Fruit fly (Drosophila melanogaster): ENCODE results near the gene Dbct.

Dbct gene

DNA sequence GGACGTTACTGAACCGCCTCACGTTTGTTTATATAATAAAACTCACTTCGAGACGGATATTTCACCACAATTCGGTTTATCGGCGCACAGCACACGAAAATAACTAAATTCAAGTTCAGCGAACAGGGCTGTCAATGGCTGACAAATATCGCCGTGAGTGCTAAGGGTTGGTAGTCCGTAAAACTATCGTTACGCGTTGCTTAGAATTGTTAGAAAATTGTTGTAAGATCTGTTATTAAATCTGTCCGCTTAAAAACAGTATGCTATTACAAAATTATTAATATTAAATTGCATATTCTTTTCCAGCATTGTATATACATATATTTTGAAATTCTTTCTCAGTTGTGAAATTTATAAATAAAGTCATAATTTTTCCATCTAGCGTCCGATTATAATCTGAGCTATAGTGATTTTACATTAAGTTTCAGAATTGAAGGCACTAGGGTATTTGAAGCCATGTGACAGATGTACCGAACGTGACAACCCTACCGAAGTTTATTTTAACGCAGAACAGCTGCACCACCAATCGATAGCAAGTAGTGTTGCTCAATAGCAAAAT is 1.3 kb upstream of the Dbct start, which contains the start of gene Cox17:
Gene Cox17 (minus strand): TSS at position 120 of the 559 bp plus-strand sequence.
- TF ChIP-seq pan (optimal IDR thresholded peaks at IDR 0.05) (no peak), usp (GFP tag; optimal IDR thresholded peaks at IDR 0.05) (no peak), psq (optimal IDR thresholded peaks at IDR 0.05) (no peak), EcR (GFP tag; optimal IDR thresholded peaks at IDR 0.05) (no peak), Dll (optimal IDR thresholded peaks at IDR 0.05) (no peak), CG8478 (optimal IDR thresholded peaks at IDR 0.05) (no peak)

DNA sequence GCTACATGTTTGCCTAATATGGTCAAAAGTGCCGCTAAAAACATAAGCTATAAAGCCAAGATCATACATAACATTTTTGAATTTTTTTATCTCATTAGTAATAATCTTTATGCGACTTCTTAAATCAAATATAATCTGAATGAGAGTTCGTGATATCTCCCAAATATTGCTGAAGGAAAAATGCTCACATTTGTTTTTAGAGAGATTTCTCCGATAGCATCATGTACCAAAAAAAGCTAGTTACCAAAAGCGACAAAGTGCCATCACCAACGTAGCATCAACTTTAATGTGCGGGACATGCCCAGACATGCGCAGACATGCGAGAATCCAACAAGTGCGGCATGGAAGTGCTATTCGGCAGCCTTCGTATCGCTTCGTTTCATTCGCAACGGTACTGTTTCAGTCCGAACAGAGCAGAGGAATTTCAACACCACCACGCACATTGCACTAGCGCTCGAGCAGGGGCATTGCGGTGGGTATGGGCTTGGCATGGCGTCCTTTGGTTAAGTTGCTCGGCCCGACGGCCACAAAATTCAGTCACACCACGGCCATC is 3.3 kb downstream of the Dbct start, which contains the start of gene Rab3-GEF:
Gene Rab3-GEF (plus strand): TSS at position 537 of the 553 bp plus-strand sequence.
- TF ChIP-seq psq (optimal IDR thresholded peaks at IDR 0.05) (no peak), pan (optimal IDR thresholded peaks at IDR 0.05) (no peak), Dll (optimal IDR thresholded peaks at IDR 0.05) (no peak), EcR (GFP tag; optimal IDR thresholded peaks at IDR 0.05) (no peak), usp (GFP tag; optimal IDR thresholded peaks at IDR 0.05) (no peak), CG8478 (optimal IDR thresholded peaks at IDR 0.05) (no peak)

DNA sequence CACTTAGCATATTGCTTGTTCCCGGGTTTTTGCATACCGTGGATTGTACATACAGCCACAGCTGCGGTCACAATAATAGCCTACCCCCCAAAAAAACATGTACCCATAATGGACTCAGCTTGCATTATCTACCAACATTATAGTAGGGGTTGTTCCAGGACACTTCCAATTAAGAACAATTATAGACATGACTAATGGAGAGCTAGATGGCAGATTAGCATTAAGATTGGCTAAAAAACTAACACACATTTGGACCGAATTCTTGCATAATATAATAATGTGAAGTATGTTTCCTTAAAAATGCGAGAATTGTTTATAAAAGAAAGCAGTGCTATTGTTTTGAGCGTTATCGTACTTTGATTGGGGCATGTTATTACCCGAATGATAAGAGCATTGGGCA is 4.4 kb downstream of the Dbct start:
- no peak for TF ChIP-seq pan (optimal IDR thresholded peaks at IDR 0.05)
- no peak for TF ChIP-seq CG8478 (optimal IDR thresholded peaks at IDR 0.05)
- no peak for TF ChIP-seq EcR (GFP tag; optimal IDR thresholded peaks at IDR 0.05)
- no peak for TF ChIP-seq psq (optimal IDR thresholded peaks at IDR 0.05)
- no peak for TF ChIP-seq usp (GFP tag; optimal IDR thresholded peaks at IDR 0.05)
- no peak for TF ChIP-seq Dll (optimal IDR thresholded peaks at IDR 0.05)

DNA sequence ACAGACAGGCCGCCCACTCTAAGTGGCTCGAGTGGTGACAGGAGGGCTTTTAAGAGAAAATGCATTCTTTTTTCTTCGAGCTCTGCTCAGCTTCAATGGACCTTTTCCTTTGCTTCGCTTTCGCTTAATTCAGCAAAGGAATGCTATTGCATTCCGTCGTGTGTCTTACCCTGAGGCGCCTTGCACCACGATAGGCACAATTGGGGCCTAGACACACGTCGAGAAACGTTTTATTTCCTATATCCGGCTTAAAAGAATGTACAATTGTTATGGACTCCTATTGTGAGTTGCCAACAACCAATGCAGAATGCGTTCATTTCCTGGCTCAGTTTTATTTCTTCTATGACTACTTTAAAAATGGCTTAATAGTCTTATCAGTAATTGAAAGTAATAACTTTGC is 5.2 kb downstream of the Dbct start:
- TF ChIP-seq CG8478 (optimal IDR thresholded peaks at IDR 0.05) (no peak), psq (optimal IDR thresholded peaks at IDR 0.05) (no peak), pan (optimal IDR thresholded peaks at IDR 0.05) (no peak), EcR (GFP tag; optimal IDR thresholded peaks at IDR 0.05) (no peak), Dll (optimal IDR thresholded peaks at IDR 0.05) (no peak)

DNA sequence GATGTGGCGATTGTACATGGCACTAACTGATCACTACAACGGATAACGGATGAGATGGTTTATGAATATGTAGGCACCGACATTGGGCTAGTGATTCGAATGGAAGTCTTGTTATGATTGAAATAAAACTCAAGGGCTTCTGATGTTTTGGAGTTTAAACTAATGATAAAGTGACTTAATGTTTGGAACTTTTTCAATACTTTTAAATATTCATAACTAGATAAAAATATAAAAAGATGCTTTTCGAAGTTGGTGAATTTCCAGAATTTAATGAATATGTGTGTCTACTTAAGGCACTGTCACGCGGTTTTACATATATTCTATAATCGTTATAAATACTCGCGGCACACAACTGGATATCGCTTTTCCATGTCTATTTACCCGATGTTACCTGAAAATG is 10.0 kb downstream of the Dbct start, which contains the start of gene CG9072:
Gene CG9072 (minus strand): TSS at position 101 of the 400 bp plus-strand sequence.
- TF ChIP-seq psq (optimal IDR thresholded peaks at IDR 0.05) (no peak), CG8478 (optimal IDR thresholded peaks at IDR 0.05) (no peak), pan (optimal IDR thresholded peaks at IDR 0.05) (no peak), Dll (optimal IDR thresholded peaks at IDR 0.05) (no peak), usp (GFP tag; optimal IDR thresholded peaks at IDR 0.05) (no peak), EcR (GFP tag; optimal IDR thresholded peaks at IDR 0.05) (no peak)

DNA sequence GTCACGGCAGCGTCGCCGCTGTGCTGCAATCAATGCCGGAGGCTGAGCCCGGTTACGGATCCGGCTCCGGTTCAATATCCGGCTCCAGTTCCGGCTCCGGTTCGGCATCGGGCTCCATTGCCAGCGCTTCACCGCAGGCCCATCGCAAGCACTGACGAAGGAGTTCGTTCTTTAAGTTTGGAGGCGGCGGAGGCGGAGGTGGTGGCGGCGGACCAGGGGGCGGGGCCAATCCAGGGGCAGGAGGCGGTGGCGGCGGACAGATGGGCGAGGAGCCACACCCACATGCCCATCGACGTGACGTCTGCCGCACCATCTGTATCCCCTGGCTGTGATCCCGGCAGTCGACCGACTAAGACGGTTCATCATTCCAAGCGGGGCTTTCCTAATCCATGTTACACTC is 26.0 kb downstream of the Dbct start:
- TF ChIP-seq pan (optimal IDR thresholded peaks at IDR 0.05) (no peak), EcR (GFP tag; optimal IDR thresholded peaks at IDR 0.05) (no peak), usp (GFP tag; optimal IDR thresholded peaks at IDR 0.05) (no peak), psq (optimal IDR thresholded peaks at IDR 0.05) (no peak), Dll (optimal IDR thresholded peaks at IDR 0.05) (no peak), CG8478 (optimal IDR thresholded peaks at IDR 0.05) (no peak)

DNA sequence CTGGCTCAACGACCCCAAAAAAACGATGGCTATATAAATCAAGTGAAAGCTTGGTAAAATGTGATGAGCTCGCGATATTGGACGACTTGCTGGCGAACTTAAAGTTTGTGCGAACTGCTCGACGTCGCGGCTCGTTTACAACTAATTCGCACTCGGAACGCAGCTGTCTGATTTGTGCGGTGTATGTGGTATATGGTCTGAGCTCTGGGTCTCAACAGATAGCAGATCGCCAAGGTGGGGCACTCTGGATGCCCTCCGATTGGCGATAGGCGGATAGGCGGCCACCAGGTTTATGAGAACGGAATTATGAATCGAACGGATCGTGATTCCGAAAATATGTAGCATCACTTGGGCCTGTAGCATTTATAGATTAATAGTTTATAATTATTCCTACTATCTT is 30.5 kb downstream of the Dbct start, which contains the start of gene Cyp4s3:
Gene Cyp4s3 (minus strand): TSS at position 146 of the 400 bp plus-strand sequence.
- TF ChIP-seq CG8478 (optimal IDR thresholded peaks at IDR 0.05) (no peak), psq (optimal IDR thresholded peaks at IDR 0.05) (no peak), Dll (optimal IDR thresholded peaks at IDR 0.05) (no peak), EcR (GFP tag; optimal IDR thresholded peaks at IDR 0.05) (no peak), usp (GFP tag; optimal IDR thresholded peaks at IDR 0.05) (no peak), pan (optimal IDR thresholded peaks at IDR 0.05) (no peak)

DNA sequence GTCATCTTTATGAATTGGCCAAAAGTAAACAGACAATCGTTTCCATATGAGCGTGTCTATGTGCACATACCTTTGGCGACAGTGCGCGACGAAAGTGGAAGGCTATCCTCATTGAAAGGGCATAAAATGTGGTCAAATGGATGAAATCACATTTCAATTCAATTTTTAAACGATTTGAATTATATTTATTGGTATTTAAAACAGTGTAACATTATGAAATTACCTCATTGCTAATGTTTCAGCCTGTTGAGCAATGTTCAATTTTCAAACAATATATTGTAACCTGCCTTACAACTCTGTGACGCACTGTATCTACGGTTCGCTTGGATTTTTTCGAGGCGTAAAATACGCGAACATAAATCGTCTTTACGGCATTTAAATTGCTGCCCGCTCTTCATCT is 34.2 kb downstream of the Dbct start:
- TF ChIP-seq usp (GFP tag; optimal IDR thresholded peaks at IDR 0.05) = no peak
- TF ChIP-seq CG8478 (optimal IDR thresholded peaks at IDR 0.05) = no peak
- no peak for TF ChIP-seq EcR (GFP tag; optimal IDR thresholded peaks at IDR 0.05)
- TF ChIP-seq pan (optimal IDR thresholded peaks at IDR 0.05) = no peak
- no peak for TF ChIP-seq psq (optimal IDR thresholded peaks at IDR 0.05)
- no peak for TF ChIP-seq Dll (optimal IDR thresholded peaks at IDR 0.05)

DNA sequence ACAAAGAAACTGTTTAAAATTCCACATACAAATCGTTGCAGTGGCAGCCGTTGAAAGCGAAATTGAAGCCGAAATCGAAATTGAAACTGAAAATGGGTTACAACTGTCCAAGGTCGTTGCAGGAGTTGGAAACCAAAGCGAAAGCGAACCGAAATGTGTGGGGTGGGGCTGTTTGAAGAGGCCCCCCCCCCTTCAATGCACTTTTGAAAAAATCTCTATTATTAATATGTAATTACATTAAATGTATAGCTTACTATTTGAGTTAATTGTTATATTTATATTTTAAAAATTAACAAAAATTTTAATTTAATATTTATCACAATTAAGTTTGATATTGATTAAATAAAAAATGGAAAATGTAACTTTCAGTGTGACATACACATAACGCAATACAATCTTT is 35.8 kb downstream of the Dbct start:
- no peak for TF ChIP-seq pan (optimal IDR thresholded peaks at IDR 0.05)

DNA sequence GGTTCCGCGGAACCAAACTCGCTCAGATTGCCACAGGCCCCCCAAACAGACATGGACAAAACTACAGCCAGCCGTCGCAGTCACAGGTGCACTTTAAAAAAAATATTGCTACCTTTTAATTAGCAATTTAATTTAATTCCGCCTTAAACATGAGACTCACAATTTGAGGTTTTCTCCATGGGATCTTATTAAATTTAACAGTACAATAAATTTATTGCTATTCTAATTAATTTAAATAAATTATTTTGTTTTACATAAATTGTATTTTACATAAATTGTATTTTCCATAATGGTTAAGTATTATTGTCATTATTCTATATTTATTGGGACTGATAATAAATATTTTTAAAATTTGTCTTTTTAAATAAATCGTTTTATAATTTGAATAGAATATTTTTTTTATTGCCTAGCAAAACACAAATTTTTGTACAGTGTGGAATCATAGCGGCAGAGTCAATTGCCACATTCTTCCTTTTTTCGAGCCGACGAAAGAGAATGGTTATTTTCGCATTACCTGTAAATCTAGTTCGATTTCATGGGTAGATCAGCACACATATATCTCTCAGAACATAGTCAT is 37.6 kb downstream of the Dbct start:
- TF ChIP-seq pan (optimal IDR thresholded peaks at IDR 0.05) = no peak
- TF ChIP-seq CG8478 (optimal IDR thresholded peaks at IDR 0.05) = no peak
- no peak for TF ChIP-seq psq (optimal IDR thresholded peaks at IDR 0.05)

DNA sequence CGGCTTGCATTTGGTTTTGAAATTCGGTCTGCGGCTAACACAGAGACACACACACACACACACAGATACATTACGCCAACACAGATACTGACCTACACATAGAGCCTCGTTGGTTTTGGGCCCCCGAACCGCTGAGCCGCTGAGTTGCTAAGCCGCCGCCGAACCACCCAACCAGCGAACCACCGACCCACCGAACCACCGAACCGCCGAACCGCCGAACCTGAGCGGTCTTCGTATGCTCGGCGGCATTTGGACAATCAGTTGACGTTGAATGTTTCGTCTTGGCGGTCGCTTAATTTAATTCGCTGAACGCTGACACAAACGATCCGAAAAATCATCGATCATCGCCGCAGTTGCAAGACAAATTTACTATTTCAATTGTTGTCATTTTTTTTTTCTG is 39.6 kb downstream of the Dbct start, which contains the start of gene drd:
Gene drd (plus strand): TSS at position 258 of the 400 bp plus-strand sequence.
- TF ChIP-seq EcR (GFP tag; optimal IDR thresholded peaks at IDR 0.05) = no peak
- TF ChIP-seq usp (GFP tag; optimal IDR thresholded peaks at IDR 0.05) = no peak
- TF ChIP-seq psq (optimal IDR thresholded peaks at IDR 0.05) = no peak
- TF ChIP-seq CG8478 (optimal IDR thresholded peaks at IDR 0.05) = no peak
- TF ChIP-seq pan (optimal IDR thresholded peaks at IDR 0.05) = no peak
- no peak for TF ChIP-seq Dll (optimal IDR thresholded peaks at IDR 0.05)

DNA sequence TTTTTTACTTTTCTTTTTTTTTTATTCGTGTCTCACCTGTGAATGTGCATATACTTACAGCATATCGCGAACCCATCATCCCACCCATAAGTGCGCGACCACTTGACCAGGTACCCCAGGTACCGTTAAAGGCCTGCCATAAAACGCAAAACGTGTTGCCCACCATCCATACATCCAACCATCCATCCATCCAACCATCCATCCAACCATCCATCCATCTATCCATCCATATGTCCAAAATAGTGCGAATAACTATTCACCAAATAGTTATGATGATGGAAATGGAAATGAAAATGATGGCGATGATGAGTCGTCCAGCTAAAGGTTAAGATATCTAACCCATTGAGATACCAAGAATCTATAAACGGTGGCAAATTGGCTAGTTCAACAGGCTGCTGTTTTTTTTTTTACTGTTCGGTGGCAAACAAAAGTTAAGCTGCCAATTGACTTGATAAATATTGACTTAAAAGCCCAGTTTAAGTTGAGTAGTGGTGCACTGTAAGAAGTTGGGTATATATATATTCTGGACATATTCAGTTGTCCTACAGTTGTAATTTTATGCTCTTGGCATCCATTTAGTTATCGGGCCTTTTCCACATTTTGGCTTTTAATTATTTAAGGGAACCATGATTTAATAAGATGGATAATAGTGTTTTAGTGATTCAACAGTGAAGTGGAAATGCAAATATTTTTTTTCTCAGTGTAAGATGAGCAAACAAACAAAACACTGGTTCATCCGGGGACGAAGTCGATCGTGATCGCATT is 42.1 kb downstream of the Dbct start:
- no peak for TF ChIP-seq psq (optimal IDR thresholded peaks at IDR 0.05)
- TF ChIP-seq usp (GFP tag; optimal IDR thresholded peaks at IDR 0.05) = no peak
- TF ChIP-seq Dll (optimal IDR thresholded peaks at IDR 0.05) = no peak
- no peak for TF ChIP-seq pan (optimal IDR thresholded peaks at IDR 0.05)
- TF ChIP-seq CG8478 (optimal IDR thresholded peaks at IDR 0.05) = no peak
- TF ChIP-seq EcR (GFP tag; optimal IDR thresholded peaks at IDR 0.05) = no peak
